Worm (Caenorhabditis elegans): Measurements from ENCODE around the gene pqn-82.

The pqn-82 gene

ce11 chrIII:1893851-1894250 lies 45.0 kb downstream of the pqn-82 start, which contains the start of the genes B0524.5 and B0524.2:
B0524.5 (minus strand) TSS chrIII:1893890.
B0524.2 (plus strand) TSS chrIII:1894057.
- TF ChIP-seq rnt-1 (tag; optimal IDR thresholded peaks at IDR 0.05) = no peak
- TF ChIP-seq grh-1 (GFP tag; IDR thresholded peaks at IDR 0.05) = no peak
- no peak for TF ChIP-seq snpc-4 (tag; optimal IDR thresholded peaks at IDR 0.05)
- TF ChIP-seq tlp-1 (tag; optimal IDR thresholded peaks at IDR 0.05) = no peak
- TF ChIP-seq sox-4 (tag; optimal IDR thresholded peaks at IDR 0.05) = no peak
- no peak for TF ChIP-seq vab-15 (tag; optimal IDR thresholded peaks at IDR 0.05)
- TF ChIP-seq lin-39 (tag; optimal IDR thresholded peaks at IDR 0.05) = no peak
- no peak for TF ChIP-seq swsn-7 (tag; optimal IDR thresholded peaks at IDR 0.05)
- TF ChIP-seq hlh-17 (GFP tag; optimal IDR thresholded peaks at IDR 0.05; ENCODE audit: borderline replicate concordance) = no peak
- TF ChIP-seq elt-3 (tag; optimal IDR thresholded peaks at IDR 0.05) = no peak
- no peak for TF ChIP-seq ets-5 (GFP tag; IDR thresholded peaks at IDR 0.05)

ce11 chrIII:1900406-1900805 lies 51.6 kb downstream of the pqn-82 start:
- peak; percentile 1 to 21 for TF ChIP-seq lsy-2 (tag; optimal IDR thresholded peaks at IDR 0.05)
